Worm (Caenorhabditis elegans) whole organism, L1 larva: ENCODE results near the gene F37C12.14.

Source experiments
- C04F5.9 ChIP-seq: sonication (generic microtip); optimal IDR thresholded peaks from 2 replicates; lab custom pipeline; 2016; ENCODE audit warnings: missing genetic modification characterization, missing compliant biosample characterization
- F16B12.6 ChIP-seq: fragments of 150-350 bp; optimal IDR thresholded peaks from 2 replicates; lab custom pipeline; 2014; ENCODE audit warnings: missing biosample characterization, missing genetic modification characterization
- alr-1 ChIP-seq: fragments of 200-800 bp; sonication (Bioruptor generic); optimal IDR thresholded peaks from 2 replicates; lab custom pipeline; 2018; ENCODE audit warnings: borderline replicate concordance, mild to moderate bottlenecking, missing genetic modification characterization, missing compliant biosample characterization
- blmp-1 ChIP-seq: fragments of 150-350 bp; optimal IDR thresholded peaks from 2 replicates; lab custom pipeline; 2014; ENCODE audit warnings: missing biosample characterization, missing genetic modification characterization
- ceh-82 ChIP-seq, 3 experiments: fragments of 150-350 bp in 1 of 3; sonication (generic microtip) in 2 of 3; optimal IDR thresholded peaks; 2 replicates each; lab custom pipeline; 2014 to 2017; ENCODE audit warnings: missing biosample characterization in 3 of 3, missing genetic modification characterization in 3 of 3
- ceh-88 ChIP-seq: fragments of 200-800 bp; sonication (Bioruptor generic); IDR thresholded peaks from 2 replicates; pipeline ENCODE4 v1.3.6; 2022; ENCODE audit warnings: missing genetic modification characterization, missing compliant biosample characterization
- ceh-90 ChIP-seq: sonication (generic microtip); optimal IDR thresholded peaks from 2 replicates; lab custom pipeline; 2016; ENCODE audit warnings: missing genetic modification characterization, missing compliant biosample characterization
- dpl-1 ChIP-seq, 3 experiments: fragments of 150-350 bp in 2 of 3; sonication (generic microtip) in 1 of 3; optimal IDR thresholded peaks; 2 replicates each; lab custom pipeline; 2014 to 2017; ENCODE audit warnings: missing biosample characterization in 3 of 3, missing genetic modification characterization in 3 of 3, missing genetic modification reagents in 3 of 3
- efl-1 ChIP-seq, 4 experiments: fragments of 150-350 bp; optimal IDR thresholded peaks in 3 of 4; peaks in 1 of 4; 1 replicate in 1 of 4; 2 replicates in 3 of 4; lab custom pipeline; 2014; ENCODE audit warnings: missing biosample characterization in 2 of 4, missing genetic modification characterization in 2 of 4, missing genetic modification reagents in 2 of 4
- egl-27 ChIP-seq, 2 experiments: fragments of 150-350 bp in 1 of 2; sonication (generic microtip); optimal IDR thresholded peaks; 3 replicates each; lab custom pipeline; 2017 to 2018; ENCODE audit warnings: missing biosample characterization in 2 of 2, missing genetic modification characterization in 2 of 2, missing genetic modification reagents in 2 of 2
- elt-3 ChIP-seq, 6 experiments: fragments of 150-350 bp in 1 of 6; sonication (generic microtip); optimal IDR thresholded peaks; 2 replicates each; lab custom pipeline; 2017 to 2018; ENCODE audit warnings: missing biosample characterization in 6 of 6, missing genetic modification characterization in 6 of 6, inconsistent platforms in 1 of 6
- fkh-4 ChIP-seq: sonication (generic microtip); optimal IDR thresholded peaks from 2 replicates; lab custom pipeline; 2016; ENCODE audit warnings: missing compliant biosample characterization, missing genetic modification characterization, borderline replicate concordance
- fos-1 ChIP-seq: fragments of 150-350 bp; optimal IDR thresholded peaks from 2 replicates; lab custom pipeline; 2014; ENCODE audit warnings: missing biosample characterization, missing genetic modification characterization
- grh-1 ChIP-seq: fragments of 200-800 bp; sonication (Bioruptor generic); IDR thresholded peaks from 2 replicates; pipeline ENCODE4 v1.3.6; 2022; ENCODE audit warnings: missing genetic modification reagents, missing genetic modification characterization, missing compliant biosample characterization
- hlh-17 ChIP-seq: fragments of 200-800 bp; sonication (Bioruptor generic); optimal IDR thresholded peaks from 2 replicates; lab custom pipeline; 2018; ENCODE audit warnings: missing genetic modification characterization, mild to moderate bottlenecking, missing compliant biosample characterization, moderate library complexity, borderline replicate concordance
- hlh-4 ChIP-seq: sonication (generic microtip); optimal IDR thresholded peaks from 2 replicates; lab custom pipeline; 2016; ENCODE audit warnings: mild to moderate bottlenecking, missing genetic modification characterization, missing compliant biosample characterization
- irx-1 ChIP-seq: sonication (generic microtip); optimal IDR thresholded peaks from 2 replicates; lab custom pipeline; 2016; ENCODE audit warnings: missing genetic modification characterization, missing compliant biosample characterization
- lin-14 ChIP-seq: fragments of 200-800 bp; sonication (Bioruptor generic); optimal IDR thresholded peaks from 2 replicates; lab custom pipeline; 2018; ENCODE audit warnings: mild to moderate bottlenecking, missing genetic modification characterization, moderate library complexity, missing compliant biosample characterization
- lin-35 ChIP-seq, 2 experiments: fragments of 150-350 bp; optimal IDR thresholded peaks; 2 replicates each; lab custom pipeline; 2014; ENCODE audit warnings: missing biosample characterization in 2 of 2, missing genetic modification characterization in 2 of 2, missing genetic modification reagents in 2 of 2
- lin-39 ChIP-seq: fragments of 150-350 bp; optimal IDR thresholded peaks from 2 replicates; lab custom pipeline; 2014; ENCODE audit warnings: missing biosample characterization, missing genetic modification reagents, missing genetic modification characterization
- lsy-2 ChIP-seq, 2 experiments: fragments of 150-350 bp; optimal IDR thresholded peaks; 2 replicates each; lab custom pipeline; 2014; ENCODE audit warnings: missing biosample characterization in 2 of 2, missing genetic modification characterization in 2 of 2
- mep-1 ChIP-seq: fragments of 150-350 bp; optimal IDR thresholded peaks from 2 replicates; lab custom pipeline; 2014; ENCODE audit warnings: missing biosample characterization, missing genetic modification characterization
- nhr-12 ChIP-seq: sonication (generic microtip); optimal IDR thresholded peaks from 2 replicates; lab custom pipeline; 2017; ENCODE audit warnings: missing biosample characterization, missing genetic modification characterization
- nhr-19 ChIP-seq: fragments of 200-800 bp; sonication (Bioruptor generic); conservative IDR thresholded peaks from 2 replicates; pipeline ENCODE4 v1.3.6; 2022; ENCODE audit warnings: missing genetic modification characterization, missing compliant biosample characterization
- nhr-20 ChIP-seq: sonication (generic microtip); optimal IDR thresholded peaks from 2 replicates; lab custom pipeline; 2016; ENCODE audit warnings: mild to moderate bottlenecking, missing genetic modification characterization, missing compliant biosample characterization
- nhr-237 ChIP-seq: fragments of 150-350 bp; optimal IDR thresholded peaks from 2 replicates; lab custom pipeline; 2014; ENCODE audit warnings: missing biosample characterization, missing genetic modification characterization
- nhr-28 ChIP-seq: fragments of 150-350 bp; optimal IDR thresholded peaks from 2 replicates; lab custom pipeline; 2014; ENCODE audit warnings: missing biosample characterization, missing genetic modification characterization
- nhr-71 ChIP-seq: sonication (generic microtip); optimal IDR thresholded peaks from 2 replicates; lab custom pipeline; 2016; ENCODE audit warnings: mild to moderate bottlenecking, missing genetic modification characterization, moderate library complexity, missing compliant biosample characterization
- nhr-77 ChIP-seq: fragments of 150-350 bp; optimal IDR thresholded peaks from 2 replicates; lab custom pipeline; 2014; ENCODE audit warnings: missing biosample characterization, missing genetic modification characterization
- nhr-84 ChIP-seq: sonication (generic microtip); optimal IDR thresholded peaks from 2 replicates; lab custom pipeline; 2017; ENCODE audit warnings: missing biosample characterization, missing genetic modification characterization
- nhr-85 ChIP-seq: sonication (generic microtip); peaks from one replicate; lab custom pipeline; 2016; ENCODE audit warnings: missing genetic modification characterization, inconsistent platforms, missing compliant biosample characterization
- nhr-90 ChIP-seq: sonication (generic microtip); optimal IDR thresholded peaks from 2 replicates; lab custom pipeline; 2016; ENCODE audit warnings: mild to moderate bottlenecking, missing genetic modification characterization, missing compliant biosample characterization; ENCODE audit not compliant: poor library complexity
- pax-3 ChIP-seq: fragments of 200-800 bp; sonication (Bioruptor generic); optimal IDR thresholded peaks from 2 replicates; lab custom pipeline; 2018; ENCODE audit warnings: mild to moderate bottlenecking, missing genetic modification characterization, moderate library complexity, missing compliant biosample characterization
- rnt-1 ChIP-seq: sonication (generic microtip); optimal IDR thresholded peaks from 2 replicates; lab custom pipeline; 2016; ENCODE audit warnings: mild to moderate bottlenecking, missing genetic modification characterization, moderate library complexity, missing compliant biosample characterization
- snpc-4 ChIP-seq: fragments of 150-350 bp; optimal IDR thresholded peaks from 2 replicates; lab custom pipeline; 2014; ENCODE audit warnings: missing biosample characterization, missing genetic modification characterization
- snu-23 ChIP-seq: sonication (generic microtip); optimal IDR thresholded peaks from 2 replicates; lab custom pipeline; 2016; ENCODE audit warnings: missing genetic modification characterization, missing compliant biosample characterization
- sox-4 ChIP-seq: sonication (generic microtip); optimal IDR thresholded peaks from 2 replicates; lab custom pipeline; 2016; ENCODE audit warnings: missing genetic modification characterization, missing compliant biosample characterization
- tbx-2 ChIP-seq: sonication (generic microtip); optimal IDR thresholded peaks from 2 replicates; lab custom pipeline; 2016; ENCODE audit warnings: missing genetic modification characterization, missing compliant biosample characterization
- unc-130 ChIP-seq: fragments of 150-350 bp; optimal IDR thresholded peaks from 2 replicates; lab custom pipeline; 2017; ENCODE audit warnings: missing biosample characterization, missing genetic modification characterization, inconsistent platforms
- unc-30 ChIP-seq: sonication (generic microtip); optimal IDR thresholded peaks from 2 replicates; lab custom pipeline; 2017; ENCODE audit warnings: missing biosample characterization, missing genetic modification characterization
- unc-62 ChIP-seq: fragments of 150-350 bp; optimal IDR thresholded peaks from 2 replicates; lab custom pipeline; 2014; ENCODE audit warnings: missing biosample characterization, missing genetic modification reagents, missing genetic modification characterization
- unc-86 ChIP-seq: sonication (generic microtip); optimal IDR thresholded peaks from 2 replicates; lab custom pipeline; 2016; ENCODE audit warnings: missing genetic modification characterization, missing compliant biosample characterization
- xbp-1 ChIP-seq: sonication (generic microtip); optimal IDR thresholded peaks from 2 replicates; lab custom pipeline; 2016; ENCODE audit warnings: missing genetic modification characterization, missing compliant biosample characterization
- zag-1 ChIP-seq: fragments of 150-350 bp; optimal IDR thresholded peaks from 2 replicates; lab custom pipeline; 2014; ENCODE audit warnings: missing biosample characterization, missing genetic modification characterization

F37C12.14 gene

ce11 chrIII:7207903-7208497 is 22.6 kb upstream of the F37C12.14 start, which contains the start of gene rpl-6 (continued):
- TF ChIP-seq nhr-237 (tag; lab: Kevin White, UChicago), result peak; percentile 62
- no peak for TF ChIP-seq zag-1 (tag; lab: Kevin White, UChicago)
- TF ChIP-seq F16B12.6, result peak; percentile 46
- TF ChIP-seq nhr-84 (tag; lab: Kevin White, UChicago), result no peak
- TF ChIP-seq snu-23 (GFP tag; lab: Kevin White, UChicago), result peak; percentile 92
- peak; percentile 95 for TF ChIP-seq unc-130 (tag; lab: Kevin White, UChicago)
- no peak for TF ChIP-seq nhr-28 (tag; lab: Kevin White, UChicago)

ce11 chrIII:7203130-7203775 is 17.9 kb upstream of the F37C12.14 start:
- TF ChIP-seq nhr-71 (tag; lab: Kevin White, UChicago) (peak; percentile 57), blmp-1 (tag; lab: Kevin White, UChicago) (peak; percentile 89), alr-1 (tag; lab: Kevin White, UChicago) (no peak), fos-1 (tag; lab: Kevin White, UChicago) (no peak), nhr-12 (tag; lab: Kevin White, UChicago) (no peak), irx-1 (tag; lab: Kevin White, UChicago) (peak; percentile 19), F16B12.6 (no peak), snpc-4 (tag; lab: Kevin White, UChicago) (no peak), nhr-84 (tag; lab: Kevin White, UChicago) (no peak), ceh-90 (tag; lab: Kevin White, UChicago) (no peak), sox-4 (tag; lab: Kevin White, UChicago) (no peak), nhr-28 (tag; lab: Kevin White, UChicago) (no peak), C04F5.9 (tag; lab: Kevin White, UChicago) (no peak), rnt-1 (tag; lab: Kevin White, UChicago) (no peak), unc-30 (no peak), xbp-1 (no peak), fkh-4 (tag; lab: Kevin White, UChicago) (no peak), ceh-88 (no peak), lin-14 (peak; percentile 57), zag-1 (tag; lab: Kevin White, UChicago) (no peak), unc-86 (no peak), hlh-4 (no peak), lin-35 (GFP tag; optimal IDR thresholded peaks at IDR 0.05; lab: Kevin White, UChicago) (peak in 1 of 2 experiments; percentile 52), nhr-19 (GFP tag; lab: Robert Waterston, UW) (peak; percentile 30), pax-3 (tag; lab: Kevin White, UChicago) (no peak), elt-3 (tag; optimal IDR thresholded peaks at IDR 0.05; lab: Kevin White, UChicago) (peak in 3 of 6 experiments; percentile 44 to 76 (median 61)), nhr-90 (tag; lab: Kevin White, UChicago) (peak; percentile 36), snu-23 (GFP tag; lab: Kevin White, UChicago) (peak; percentile 56), nhr-85 (peak; percentile 89), nhr-20 (peak; percentile 51), hlh-17 (GFP tag; lab: Kevin White, UChicago) (no peak), ceh-82 (tag; optimal IDR thresholded peaks at IDR 0.05; lab: Kevin White, UChicago) (no peak), lsy-2 (tag; optimal IDR thresholded peaks at IDR 0.05; lab: Kevin White, UChicago) (peak in 1 of 2 experiments; percentile 57), grh-1 (peak; percentile 74), lin-39 (no peak), mep-1 (tag; lab: Kevin White, UChicago) (peak; percentile 34), egl-27 (tag; optimal IDR thresholded peaks at IDR 0.05; lab: Kevin White, UChicago) (peak in 1 of 2 experiments; percentile 6), unc-62 (no peak), dpl-1 (GFP tag; optimal IDR thresholded peaks at IDR 0.05; lab: Kevin White, UChicago) (peak in 1 of 3 experiments; percentile 5), efl-1 (optimal IDR thresholded peaks at IDR 0.05; lab: Kevin White, UChicago) (peak in 1 of 2 experiments; percentile 8), efl-1 (GFP tag; optimal IDR thresholded peaks at IDR 0.05 in 1 of 2; lab: Kevin White, UChicago) (peak in 1 of 2 experiments; percentile 87), tbx-2 (tag; lab: Kevin White, UChicago) (peak; percentile 36), nhr-77 (tag; lab: Kevin White, UChicago) (no peak)
- TF ChIP-seq, all 84 proteins: peak for 18
